Worm (Caenorhabditis elegans) whole organism, L1 larva: ENCODE data around the gene pkn-1.

ENCODE experiments used
- C04F5.9 ChIP-seq: sonication (generic microtip); optimal IDR thresholded peaks from 2 replicates; lab custom pipeline; 2016; ENCODE audit warnings: missing genetic modification characterization, missing compliant biosample characterization
- C16A3.4 ChIP-seq: fragments of 150-350 bp; optimal IDR thresholded peaks from 2 replicates; lab custom pipeline; 2014; ENCODE audit warnings: missing biosample characterization, missing genetic modification characterization
- F16B12.6 ChIP-seq: fragments of 150-350 bp; optimal IDR thresholded peaks from 2 replicates; lab custom pipeline; 2014; ENCODE audit warnings: missing biosample characterization, missing genetic modification characterization
- ama-1 ChIP-seq: fragments of 150-350 bp; optimal IDR thresholded peaks from 2 replicates; lab custom pipeline; 2014
- ceh-63 ChIP-seq: fragments of 200-800 bp; sonication (Bioruptor generic); optimal IDR thresholded peaks from 2 replicates; lab custom pipeline; 2018; ENCODE audit warnings: mild to moderate bottlenecking, missing genetic modification characterization, missing compliant biosample characterization
- ceh-88 ChIP-seq: fragments of 200-800 bp; sonication (Bioruptor generic); IDR thresholded peaks from 2 replicates; pipeline ENCODE4 v1.3.6; 2022; ENCODE audit warnings: missing genetic modification characterization, missing compliant biosample characterization
- dpl-1 ChIP-seq, 3 experiments: fragments of 150-350 bp in 2 of 3; sonication (generic microtip) in 1 of 3; optimal IDR thresholded peaks; 2 replicates each; lab custom pipeline; 2014 to 2017; ENCODE audit warnings: missing biosample characterization in 3 of 3, missing genetic modification characterization in 3 of 3, missing genetic modification reagents in 3 of 3
- efl-1 ChIP-seq, 4 experiments: fragments of 150-350 bp; optimal IDR thresholded peaks in 3 of 4; peaks in 1 of 4; 1 replicate in 1 of 4; 2 replicates in 3 of 4; lab custom pipeline; 2014; ENCODE audit warnings: missing biosample characterization in 2 of 4, missing genetic modification characterization in 2 of 4, missing genetic modification reagents in 2 of 4
- efl-3 ChIP-seq: fragments of 200-800 bp; sonication (Bioruptor generic); optimal IDR thresholded peaks from 2 replicates; lab custom pipeline; 2018; ENCODE audit warnings: mild to moderate bottlenecking, missing genetic modification characterization, missing compliant biosample characterization
- egl-27 ChIP-seq, 2 experiments: fragments of 150-350 bp in 1 of 2; sonication (generic microtip); optimal IDR thresholded peaks; 3 replicates each; lab custom pipeline; 2017 to 2018; ENCODE audit warnings: missing biosample characterization in 2 of 2, missing genetic modification characterization in 2 of 2, missing genetic modification reagents in 2 of 2
- fkh-8 ChIP-seq: sonication (generic microtip); optimal IDR thresholded peaks from 2 replicates; lab custom pipeline; 2016; ENCODE audit warnings: mild to moderate bottlenecking, missing genetic modification characterization, missing compliant biosample characterization
- fos-1 ChIP-seq: fragments of 150-350 bp; optimal IDR thresholded peaks from 2 replicates; lab custom pipeline; 2014; ENCODE audit warnings: missing biosample characterization, missing genetic modification characterization
- irx-1 ChIP-seq: sonication (generic microtip); optimal IDR thresholded peaks from 2 replicates; lab custom pipeline; 2016; ENCODE audit warnings: missing genetic modification characterization, missing compliant biosample characterization
- isw-1 ChIP-seq: fragments of 200-800 bp; sonication (Bioruptor generic); IDR thresholded peaks from 2 replicates; pipeline ENCODE4 v1.3.6; 2022; ENCODE audit warnings: missing genetic modification characterization, missing compliant biosample characterization
- jun-1 ChIP-seq: fragments of 150-350 bp; optimal IDR thresholded peaks from 2 replicates; lab custom pipeline; 2014; ENCODE audit warnings: missing biosample characterization, missing genetic modification reagents, missing genetic modification characterization
- lin-14 ChIP-seq: fragments of 200-800 bp; sonication (Bioruptor generic); optimal IDR thresholded peaks from 2 replicates; lab custom pipeline; 2018; ENCODE audit warnings: mild to moderate bottlenecking, missing genetic modification characterization, moderate library complexity, missing compliant biosample characterization
- lin-15B ChIP-seq: fragments of 150-350 bp; sonication (generic microtip); optimal IDR thresholded peaks from 3 replicates; lab custom pipeline; 2014; ENCODE audit warnings: missing biosample characterization, missing genetic modification characterization
- lin-35 ChIP-seq, 2 experiments: fragments of 150-350 bp; optimal IDR thresholded peaks; 2 replicates each; lab custom pipeline; 2014; ENCODE audit warnings: missing biosample characterization in 2 of 2, missing genetic modification characterization in 2 of 2, missing genetic modification reagents in 2 of 2
- lin-39 ChIP-seq: fragments of 150-350 bp; optimal IDR thresholded peaks from 2 replicates; lab custom pipeline; 2014; ENCODE audit warnings: missing biosample characterization, missing genetic modification reagents, missing genetic modification characterization
- lir-3 ChIP-seq: sonication (generic microtip); optimal IDR thresholded peaks from 2 replicates; lab custom pipeline; 2016; ENCODE audit warnings: mild to moderate bottlenecking, missing genetic modification characterization, moderate library complexity, missing compliant biosample characterization; ENCODE audit not compliant: poor library complexity
- lsy-2 ChIP-seq, 2 experiments: fragments of 150-350 bp; optimal IDR thresholded peaks; 2 replicates each; lab custom pipeline; 2014; ENCODE audit warnings: missing biosample characterization in 2 of 2, missing genetic modification characterization in 2 of 2
- mab-9 ChIP-seq: fragments of 200-800 bp; sonication (Bioruptor generic); IDR thresholded peaks from 2 replicates; pipeline ENCODE4 v1.3.6; 2022; ENCODE audit warnings: missing genetic modification reagents, missing genetic modification characterization, missing compliant biosample characterization
- mdl-1 ChIP-seq, 2 experiments: fragments of 150-350 bp; optimal IDR thresholded peaks; 2 replicates each; lab custom pipeline; 2014 to 2017; ENCODE audit warnings: missing biosample characterization in 2 of 2, missing genetic modification characterization in 2 of 2, inconsistent platforms in 1 of 2
- mep-1 ChIP-seq: fragments of 150-350 bp; optimal IDR thresholded peaks from 2 replicates; lab custom pipeline; 2014; ENCODE audit warnings: missing biosample characterization, missing genetic modification characterization
- nhr-11 ChIP-seq: fragments of 150-350 bp; optimal IDR thresholded peaks from 2 replicates; lab custom pipeline; 2014; ENCODE audit warnings: missing biosample characterization, missing genetic modification characterization
- nhr-19 ChIP-seq: fragments of 200-800 bp; sonication (Bioruptor generic); conservative IDR thresholded peaks from 2 replicates; pipeline ENCODE4 v1.3.6; 2022; ENCODE audit warnings: missing genetic modification characterization, missing compliant biosample characterization
- nhr-237 ChIP-seq: fragments of 150-350 bp; optimal IDR thresholded peaks from 2 replicates; lab custom pipeline; 2014; ENCODE audit warnings: missing biosample characterization, missing genetic modification characterization
- nhr-47 ChIP-seq: sonication (generic microtip); optimal IDR thresholded peaks from 2 replicates; lab custom pipeline; 2016; ENCODE audit warnings: mild to moderate bottlenecking, missing genetic modification characterization, moderate library complexity, missing compliant biosample characterization
- nhr-71 ChIP-seq: sonication (generic microtip); optimal IDR thresholded peaks from 2 replicates; lab custom pipeline; 2016; ENCODE audit warnings: mild to moderate bottlenecking, missing genetic modification characterization, moderate library complexity, missing compliant biosample characterization
- nhr-76 ChIP-seq: sonication (generic microtip); optimal IDR thresholded peaks from 2 replicates; lab custom pipeline; 2017; ENCODE audit warnings: missing biosample characterization, missing genetic modification characterization
- nhr-77 ChIP-seq: fragments of 150-350 bp; optimal IDR thresholded peaks from 2 replicates; lab custom pipeline; 2014; ENCODE audit warnings: missing biosample characterization, missing genetic modification characterization
- nhr-85 ChIP-seq: sonication (generic microtip); peaks from one replicate; lab custom pipeline; 2016; ENCODE audit warnings: missing genetic modification characterization, inconsistent platforms, missing compliant biosample characterization
- pqm-1 ChIP-seq: sonication (generic microtip); optimal IDR thresholded peaks from 3 replicates; lab custom pipeline; 2017; ENCODE audit warnings: missing biosample characterization, missing genetic modification characterization
- rnt-1 ChIP-seq: sonication (generic microtip); optimal IDR thresholded peaks from 2 replicates; lab custom pipeline; 2016; ENCODE audit warnings: mild to moderate bottlenecking, missing genetic modification characterization, moderate library complexity, missing compliant biosample characterization
- skn-1 ChIP-seq: fragments of 150-350 bp; optimal IDR thresholded peaks from 2 replicates; lab custom pipeline; 2014; ENCODE audit warnings: missing biosample characterization, missing genetic modification characterization
- snu-23 ChIP-seq: sonication (generic microtip); optimal IDR thresholded peaks from 2 replicates; lab custom pipeline; 2016; ENCODE audit warnings: missing genetic modification characterization, missing compliant biosample characterization
- sox-4 ChIP-seq: sonication (generic microtip); optimal IDR thresholded peaks from 2 replicates; lab custom pipeline; 2016; ENCODE audit warnings: missing genetic modification characterization, missing compliant biosample characterization
- swsn-7 ChIP-seq: sonication (generic microtip); optimal IDR thresholded peaks from 2 replicates; lab custom pipeline; 2016; ENCODE audit warnings: missing genetic modification characterization, missing compliant biosample characterization
- tbx-2 ChIP-seq: sonication (generic microtip); optimal IDR thresholded peaks from 2 replicates; lab custom pipeline; 2016; ENCODE audit warnings: missing genetic modification characterization, missing compliant biosample characterization
- tlp-1 ChIP-seq: fragments of 150-350 bp; optimal IDR thresholded peaks from 2 replicates; lab custom pipeline; 2014; ENCODE audit warnings: missing biosample characterization, missing genetic modification characterization
- unc-62 ChIP-seq: fragments of 150-350 bp; optimal IDR thresholded peaks from 2 replicates; lab custom pipeline; 2014; ENCODE audit warnings: missing biosample characterization, missing genetic modification reagents, missing genetic modification characterization
- unc-86 ChIP-seq: sonication (generic microtip); optimal IDR thresholded peaks from 2 replicates; lab custom pipeline; 2016; ENCODE audit warnings: missing genetic modification characterization, missing compliant biosample characterization
- xbp-1 ChIP-seq: sonication (generic microtip); optimal IDR thresholded peaks from 2 replicates; lab custom pipeline; 2016; ENCODE audit warnings: missing genetic modification characterization, missing compliant biosample characterization
- zip-4 ChIP-seq: fragments of 200-800 bp; sonication (Bioruptor generic); optimal IDR thresholded peaks from 2 replicates; lab custom pipeline; 2018; ENCODE audit warnings: mild to moderate bottlenecking, missing genetic modification characterization, moderate library complexity, missing compliant biosample characterization
- ztf-4 ChIP-seq: fragments of 150-350 bp; optimal IDR thresholded peaks from 2 replicates; lab custom pipeline; 2014; ENCODE audit warnings: missing biosample characterization, missing genetic modification characterization

Gene pkn-1

ce11 chrX:10406850-10407249 lies 9.8 kb downstream of the pkn-1 start, which contains the start of gene ZC504.1:
TSS of gene ZC504.1 (plus strand) at chrX:10407150.
- TF ChIP-seq efl-3 (GFP tag; lab: Kevin White, UChicago) (no peak), jun-1 (tag; lab: Kevin White, UChicago) (no peak), unc-62 (no peak), unc-86 (tag; lab: Kevin White, UChicago) (no peak), pqm-1 (tag; lab: Kevin White, UChicago) (no peak), skn-1 (no peak), efl-1 (optimal IDR thresholded peaks at IDR 0.05; lab: Kevin White, UChicago) (no peak), efl-1 (GFP tag; optimal IDR thresholded peaks at IDR 0.05 in 1 of 2; lab: Kevin White, UChicago) (peak in 1 of 2 experiments; percentile 51), lin-15B (tag; lab: Kevin White, UChicago) (no peak), nhr-19 (GFP tag; lab: Robert Waterston, UW) (no peak)

DNA sequence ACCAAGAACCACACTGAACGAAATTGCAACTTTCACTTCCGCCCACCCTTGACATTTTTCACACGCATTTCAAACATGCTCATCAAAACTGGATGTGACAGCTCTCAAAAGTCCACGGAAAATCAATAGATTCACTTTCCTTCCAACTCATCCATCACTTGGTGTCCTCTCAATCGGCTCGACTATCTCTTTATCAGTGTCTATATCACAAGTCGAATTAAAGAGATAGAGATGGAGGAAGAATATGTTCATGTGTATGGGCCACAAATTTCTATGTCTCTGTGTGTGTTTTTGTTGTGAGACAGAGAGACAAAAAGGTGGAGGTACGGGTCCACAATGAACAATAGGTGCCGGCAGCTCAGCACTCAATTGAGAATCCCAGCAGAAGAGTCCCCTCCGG lies 13.5 kb downstream of the pkn-1 start:
- TF ChIP-seq zip-4 (GFP tag; lab: Kevin White, UChicago), result no peak
- TF ChIP-seq nhr-237, result no peak
- no peak for TF ChIP-seq jun-1 (tag; lab: Kevin White, UChicago)
- no peak for TF ChIP-seq isw-1 (GFP tag; lab: Robert Waterston, UW)
- peak; percentile 7; the same call in 1 of the 2 replicates for TF ChIP-seq nhr-19 (GFP tag; lab: Robert Waterston, UW)
- no peak for TF ChIP-seq egl-27 (tag; optimal IDR thresholded peaks at IDR 0.05; lab: Kevin White, UChicago)
- peak; percentile 74 for TF ChIP-seq lin-14 (GFP tag; lab: Kevin White, UChicago)
- TF ChIP-seq lin-39 (tag; lab: Kevin White, UChicago), result peak; percentile 37
- no peak for TF ChIP-seq nhr-77
- no peak for TF ChIP-seq ceh-88
- no peak for TF ChIP-seq ztf-4 (tag; lab: Kevin White, UChicago)
- TF ChIP-seq lin-35 (GFP tag; optimal IDR thresholded peaks at IDR 0.05; lab: Kevin White, UChicago), result no peak
- TF ChIP-seq mab-9 (GFP tag; lab: Robert Waterston, UW), result no peak
- peak; percentile 56 for TF ChIP-seq nhr-71 (tag; lab: Kevin White, UChicago)
- peak; percentile 64 for TF ChIP-seq rnt-1 (tag; lab: Kevin White, UChicago)

- TF ChIP-seq nhr-85 (peak; percentile 13), C04F5.9 (tag; lab: Kevin White, UChicago) (no peak)
Measured at ce11 chrX:10412425-10412824, 15.4 kb downstream of the pkn-1 start, which contains the start of gene acr-8. TSS of gene acr-8 (plus strand) at chrX:10412725.

- TF ChIP-seq snu-23 (GFP tag; lab: Kevin White, UChicago), result peak; percentile 80
- TF ChIP-seq pqm-1 (tag; lab: Kevin White, UChicago), result no peak
- peak; percentile 52 for TF ChIP-seq xbp-1 (tag; lab: Kevin White, UChicago)
- TF ChIP-seq unc-86 (tag; lab: Kevin White, UChicago), result no peak
- TF ChIP-seq skn-1, result peak; percentile 85
- TF ChIP-seq dpl-1 (GFP tag; optimal IDR thresholded peaks at IDR 0.05; lab: Kevin White, UChicago), result peak; percentile 35 to 63 (median 40)
- TF ChIP-seq tlp-1 (tag; lab: Kevin White, UChicago), result no peak
- TF ChIP-seq sox-4 (tag; lab: Kevin White, UChicago), result no peak
- TF ChIP-seq ceh-63 (GFP tag; lab: Kevin White, UChicago), result no peak
- peak; percentile 15 for TF ChIP-seq lir-3 (tag; lab: Kevin White, UChicago)
- TF ChIP-seq isw-1 (GFP tag; lab: Robert Waterston, UW), result peak; percentile 21; the same call in 1 of the 2 replicates
- peak; percentile 9 for TF ChIP-seq tbx-2 (tag; lab: Kevin White, UChicago)
- TF ChIP-seq jun-1 (tag; lab: Kevin White, UChicago), result peak; percentile 32
- TF ChIP-seq ama-1 (lab: Kevin White, UChicago), result no peak
- TF ChIP-seq efl-1 (optimal IDR thresholded peaks at IDR 0.05; lab: Kevin White, UChicago), result peak; percentile 55 to 61
- peak; percentile 34 to 91 for TF ChIP-seq efl-1 (GFP tag; optimal IDR thresholded peaks at IDR 0.05 in 1 of 2; lab: Kevin White, UChicago)
- TF ChIP-seq rnt-1 (tag; lab: Kevin White, UChicago), result peak; percentile 50
- peak; percentile 55 for TF ChIP-seq nhr-19 (GFP tag; lab: Robert Waterston, UW)
- TF ChIP-seq lsy-2 (tag; optimal IDR thresholded peaks at IDR 0.05; lab: Kevin White, UChicago), result peak; percentile 47 to 74
- TF ChIP-seq ceh-88, result no peak
- TF ChIP-seq nhr-47, result peak; percentile 60
- TF ChIP-seq F16B12.6, result peak; percentile 97
- TF ChIP-seq lin-14 (GFP tag; lab: Kevin White, UChicago), result peak; percentile 79
- peak; percentile 37 for TF ChIP-seq nhr-77
- TF ChIP-seq C16A3.4 (tag; lab: Kevin White, UChicago), result peak; percentile 70
- TF ChIP-seq mdl-1 (tag; optimal IDR thresholded peaks at IDR 0.05; lab: Kevin White, UChicago), result peak in 1 of 2 experiments; percentile 47
- peak; percentile 90 for TF ChIP-seq mep-1
- TF ChIP-seq nhr-76 (tag; lab: Kevin White, UChicago), result no peak
- TF ChIP-seq fkh-8 (tag; lab: Kevin White, UChicago), result peak; percentile 12
- peak; percentile 29 for TF ChIP-seq irx-1
- no peak for TF ChIP-seq nhr-11 (tag; lab: Kevin White, UChicago)
- TF ChIP-seq swsn-7 (tag; lab: Kevin White, UChicago), result peak; percentile 70
- TF ChIP-seq fos-1 (tag; lab: Kevin White, UChicago), result peak; percentile 18
Measured at ce11 chrX:10419743-10420142, 22.7 kb downstream of the pkn-1 start, which contains the start of gene cdk-11.2. TSS of gene cdk-11.2 (minus strand) at chrX:10419765.
